Fruit fly (Drosophila melanogaster): Measurements from ENCODE around the gene wcy.

Gene wcy

DNA sequence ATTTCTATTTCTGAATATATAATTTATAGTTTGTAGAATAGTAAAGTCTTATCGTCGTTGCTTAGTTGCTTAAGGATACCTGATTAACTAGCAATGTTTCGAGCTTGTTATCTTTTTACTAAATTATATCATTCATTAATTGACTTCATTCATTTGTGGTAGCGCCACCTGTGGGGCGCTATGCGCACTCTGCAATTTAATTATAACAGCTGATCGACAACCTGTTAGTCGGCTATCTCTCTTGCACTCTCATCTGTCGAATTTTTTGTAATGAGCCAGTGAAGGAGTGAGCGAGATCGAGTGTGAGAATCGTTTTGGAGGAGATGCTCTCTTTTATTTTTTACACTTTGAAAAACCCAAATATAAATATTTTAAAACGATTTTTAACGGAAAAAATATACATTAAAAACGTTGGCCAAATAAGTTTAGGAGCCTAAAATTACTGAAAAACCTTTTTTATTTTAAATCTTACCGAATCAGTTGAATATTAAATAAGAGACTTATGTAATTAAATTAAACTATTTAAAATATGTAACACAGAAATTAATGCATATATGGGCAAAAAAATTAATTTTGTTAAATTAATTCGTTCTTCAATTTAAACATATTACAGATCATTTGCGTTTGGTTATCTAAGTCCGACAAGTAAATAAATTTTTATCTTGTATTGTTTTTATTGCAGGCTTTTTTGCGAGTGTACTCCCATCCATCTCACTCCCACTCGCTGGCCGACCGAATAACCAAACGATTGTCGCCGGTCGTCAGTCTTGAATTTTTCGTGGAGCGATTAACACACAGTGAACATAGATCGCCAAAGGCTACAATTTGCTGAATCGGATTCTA lies 13.6 kb upstream of the wcy start, which contains the start of the genes CG16700 and CG4991:
TSS of gene CG16700 (plus strand) at position 793 of the 843 bp plus-strand sequence.
TSS of gene CG4991 (plus strand) at position 793 of the 843 bp plus-strand sequence.
- TF ChIP-seq CG15336 (GFP tag; IDR thresholded peaks at IDR 0.05) (peak; percentile 78), CG3919 (GFP tag; optimal IDR thresholded peaks at IDR 0.05) (peak; percentile 73), CG6854 (GFP tag; optimal IDR thresholded peaks at IDR 0.05) (no peak), Lpt (GFP tag; optimal IDR thresholded peaks at IDR 0.05) (peak; percentile 55), Eip78C (GFP tag) (peak; percentile 95), Ets21C (GFP tag; optimal IDR thresholded peaks at IDR 0.05) (peak; percentile 8), CG4318 (GFP tag; optimal IDR thresholded peaks at IDR 0.05) (peak; percentile 75), Hr38 (GFP tag; optimal IDR thresholded peaks at IDR 0.05) (no peak), Sox15 (GFP tag; optimal IDR thresholded peaks at IDR 0.05) (peak; percentile 63), CG7368 (GFP tag; optimal IDR thresholded peaks at IDR 0.05) (peak; percentile 46), CG10669 (GFP tag; optimal IDR thresholded peaks at IDR 0.05) (peak; percentile 34), esn (GFP tag; optimal IDR thresholded peaks at IDR 0.05) (peak; percentile 83), dsx (GFP tag; optimal IDR thresholded peaks at IDR 0.05; ENCODE audit: poor library complexity, severe bottlenecking) (peak; percentile 66), fd85E (GFP tag; optimal IDR thresholded peaks at IDR 0.05) (no peak), Ets96B (tag; optimal IDR thresholded peaks at IDR 0.05) (peak; percentile 65), CG6808 (GFP tag; optimal IDR thresholded peaks at IDR 0.05) (peak; percentile 63), CG11902 (GFP tag; optimal IDR thresholded peaks at IDR 0.05) (peak; percentile 58), fkh (GFP tag; optimal IDR thresholded peaks at IDR 0.05) (peak; percentile 38), fd59A (GFP tag; optimal IDR thresholded peaks at IDR 0.05) (no peak), dac (GFP tag; optimal IDR thresholded peaks at IDR 0.05) (no peak), CG32006 (GFP tag; optimal IDR thresholded peaks at IDR 0.05) (peak; percentile 87), spab (GFP tag; optimal IDR thresholded peaks at IDR 0.05) (peak; percentile 39), Smox (GFP tag; optimal IDR thresholded peaks at IDR 0.05) (peak; percentile 74), svp (GFP tag) (peak; percentile 92), CG10631 (GFP tag; optimal IDR thresholded peaks at IDR 0.05) (peak; percentile 80), Sox102F (GFP tag; optimal IDR thresholded peaks at IDR 0.05) (peak; percentile 17), vri (GFP tag; optimal IDR thresholded peaks at IDR 0.05) (no peak), CG6163 (GFP tag; IDR thresholded peaks at IDR 0.05) (peak; percentile 57; the same call in 2 of the 3 replicates), net (GFP tag; optimal IDR thresholded peaks at IDR 0.05) (peak; percentile 71), cyc (GFP tag; optimal IDR thresholded peaks at IDR 0.05) (peak; percentile 64), salr (GFP tag; optimal IDR thresholded peaks at IDR 0.05) (peak in 1 of 2 experiments; percentile 86), CG1621 (tag; optimal IDR thresholded peaks at IDR 0.05) (no peak), Met (GFP tag; optimal IDR thresholded peaks at IDR 0.05) (peak; percentile 70), CG16779 (tag; optimal IDR thresholded peaks at IDR 0.05) (peak; percentile 22), Hr4 (GFP tag; optimal IDR thresholded peaks at IDR 0.05) (peak; percentile 63), ss (GFP tag; optimal IDR thresholded peaks at IDR 0.05) (peak; percentile 58 to 82), CG8119 (GFP tag; IDR thresholded peaks at IDR 0.05) (peak; percentile 79), OdsH (GFP tag; optimal IDR thresholded peaks at IDR 0.05) (peak; percentile 77), CG3032 (tag; optimal IDR thresholded peaks at IDR 0.05) (peak; percentile 71), CG34406 (GFP tag; optimal IDR thresholded peaks at IDR 0.05) (peak; percentile 79), CG31627 (GFP tag; optimal IDR thresholded peaks at IDR 0.05) (peak; percentile 52), CG6792 (GFP tag; optimal IDR thresholded peaks at IDR 0.05) (peak; percentile 71), Hr39 (GFP tag; optimal IDR thresholded peaks at IDR 0.05) (peak; percentile 10), Eip75B (GFP tag; optimal IDR thresholded peaks at IDR 0.05) (peak; percentile 56), pdm3 (GFP tag; optimal IDR thresholded peaks at IDR 0.05) (peak; percentile 58), achi (GFP tag; optimal IDR thresholded peaks at IDR 0.05) (peak; percentile 70), CG11294 (GFP tag; IDR thresholded peaks at IDR 0.05) (0 out of 2 replicates have a peak, but pooled peaks have one; percentile 46), acj6 (GFP tag; optimal IDR thresholded peaks at IDR 0.05) (peak; percentile 69), CG8632 (GFP tag; optimal IDR thresholded peaks at IDR 0.05) (peak; percentile 84), Eip93F (GFP tag; optimal IDR thresholded peaks at IDR 0.05) (no peak)

Measured in whole organism, prepupa.